Fruit fly (Drosophila melanogaster): ENCODE measurements around the gene btn.

The btn gene

dm6 chr3R:22613448-22613847, 27.0 kb upstream of the btn start, which contains the start of the genes CG31156 and mRRF2:
CG31156 (minus strand) TSS chr3R:22613656.
mRRF2 (plus strand) TSS chr3R:22613686.
- TF ChIP-seq CG8478 (optimal IDR thresholded peaks at IDR 0.05): no peak
- no peak for TF ChIP-seq CTCF (optimal IDR thresholded peaks at IDR 0.05)

DNA sequence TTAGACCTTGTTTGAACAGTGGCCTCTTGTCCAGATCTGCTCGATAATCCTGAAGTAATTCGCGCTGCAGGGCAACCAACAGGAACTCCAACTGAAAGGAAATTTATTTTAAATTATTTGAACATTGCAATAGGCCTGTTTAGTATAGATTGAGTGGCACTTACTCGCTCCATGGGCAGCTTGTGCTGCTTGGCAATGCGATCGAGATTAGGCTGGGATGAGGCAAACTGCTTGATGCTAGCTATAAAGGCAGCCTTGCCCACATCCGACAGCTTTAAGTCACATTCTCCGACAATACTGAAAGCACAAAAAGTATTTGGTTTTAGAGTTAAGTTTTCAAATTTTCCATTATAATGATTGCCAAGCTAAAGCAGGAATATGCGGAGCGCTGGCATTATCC, 22.8 kb upstream of the btn start, which contains the start of gene CG13843:
TSS of gene CG13843 (plus strand) at position 301 of the 400 bp plus-strand sequence.
- TF ChIP-seq CTCF (optimal IDR thresholded peaks at IDR 0.05) (no peak), CG8478 (optimal IDR thresholded peaks at IDR 0.05) (no peak)

DNA sequence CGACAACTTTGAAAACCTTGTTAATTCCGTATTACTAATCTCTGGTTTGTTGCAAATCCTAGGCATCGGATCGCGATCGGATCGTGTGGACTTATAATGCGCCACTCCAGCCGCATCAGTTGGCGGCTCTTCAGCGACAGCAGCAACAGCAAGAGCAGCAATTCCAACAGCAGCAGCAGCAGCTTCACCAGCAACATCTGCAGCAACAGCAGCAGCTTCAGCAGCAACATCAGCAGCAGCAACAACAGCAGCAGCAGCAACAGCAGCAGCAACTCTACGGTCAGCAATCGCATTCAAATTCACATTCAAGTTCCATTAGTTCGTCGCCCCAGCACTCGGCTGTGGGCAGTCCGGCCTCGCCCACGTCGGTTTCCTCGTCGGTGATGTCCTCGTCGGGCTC, 16.4 kb upstream of the btn start:
- TF ChIP-seq CG8478 (optimal IDR thresholded peaks at IDR 0.05) (no peak), CTCF (optimal IDR thresholded peaks at IDR 0.05) (no peak)

DNA sequence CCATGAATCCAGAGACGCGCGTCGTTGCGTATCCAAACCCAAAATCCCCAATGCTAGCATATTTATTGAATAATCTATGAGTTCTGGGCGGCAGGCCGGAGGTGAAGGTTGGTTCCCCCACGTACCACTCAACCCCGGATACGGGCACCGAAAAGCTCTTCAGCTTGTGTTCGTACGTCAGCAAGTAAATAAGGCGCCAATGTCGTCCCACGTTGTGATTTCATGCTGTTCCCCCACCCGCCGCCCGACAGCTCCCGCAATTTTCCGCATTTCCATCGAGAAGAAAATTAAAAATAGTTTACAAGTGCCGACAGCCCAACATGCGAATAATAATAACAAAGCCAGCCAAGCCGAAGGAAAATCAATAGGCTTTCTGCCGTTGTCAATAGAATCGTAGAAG, 12.3 kb upstream of the btn start:
- TF ChIP-seq CTCF (optimal IDR thresholded peaks at IDR 0.05) (no peak), CG8478 (optimal IDR thresholded peaks at IDR 0.05) (no peak)

DNA sequence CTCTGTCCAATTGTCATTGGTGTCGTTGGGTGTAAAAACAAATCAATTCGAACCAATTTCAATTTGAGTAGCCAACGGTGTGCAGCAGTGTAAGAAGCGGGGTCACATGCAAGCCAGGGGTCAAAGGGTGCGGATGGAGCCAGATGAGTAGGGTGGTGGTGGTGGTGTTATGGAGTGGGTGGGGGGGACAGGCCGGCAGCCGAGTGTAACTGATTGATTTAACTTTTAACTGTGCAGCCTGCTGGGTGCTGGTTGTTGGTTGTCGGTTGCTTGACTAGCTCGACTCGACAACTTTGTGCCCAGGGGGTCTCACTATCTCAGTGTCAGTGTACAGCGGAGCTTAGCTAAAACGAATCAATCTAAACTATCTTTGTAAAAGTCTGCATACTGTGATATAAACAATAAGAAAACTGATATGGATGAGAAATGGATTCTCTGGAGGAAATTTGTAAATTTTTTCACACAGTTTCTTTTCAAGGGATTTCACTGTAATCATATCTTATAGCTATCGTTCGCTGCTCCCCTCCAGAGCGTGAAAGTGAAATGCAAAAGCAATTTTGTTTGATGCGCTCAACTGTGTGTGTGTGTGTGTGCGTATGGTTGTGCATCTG, 11.0 kb upstream of the btn start:
- TF ChIP-seq CG8478 (optimal IDR thresholded peaks at IDR 0.05) (no peak), CTCF (optimal IDR thresholded peaks at IDR 0.05) (no peak)

DNA sequence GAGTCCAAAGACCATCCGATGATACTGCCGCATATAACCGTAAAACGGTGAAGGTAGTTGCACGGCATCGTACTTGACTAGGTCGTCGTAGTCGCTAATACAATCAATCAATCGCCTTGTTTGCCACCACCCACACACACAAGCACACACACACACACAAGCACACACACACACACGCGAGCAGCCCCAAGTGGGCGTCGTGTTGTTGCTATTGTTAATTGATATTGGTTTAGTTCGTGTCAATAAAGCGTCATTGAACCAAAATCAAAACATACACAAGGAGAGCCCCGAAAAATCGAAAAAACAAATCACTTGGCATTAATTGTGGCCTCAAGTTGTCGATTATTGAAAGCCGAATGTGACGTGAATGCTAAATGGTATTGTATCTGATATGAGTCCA, 10.0 kb upstream of the btn start:
- TF ChIP-seq CTCF (optimal IDR thresholded peaks at IDR 0.05) (no peak), CG8478 (optimal IDR thresholded peaks at IDR 0.05) (no peak)

dm6 chr3R:22595293-22595868, 9.0 kb upstream of the btn start:
- TF ChIP-seq CTCF (optimal IDR thresholded peaks at IDR 0.05) (no peak), CG8478 (optimal IDR thresholded peaks at IDR 0.05) (no peak)

DNA sequence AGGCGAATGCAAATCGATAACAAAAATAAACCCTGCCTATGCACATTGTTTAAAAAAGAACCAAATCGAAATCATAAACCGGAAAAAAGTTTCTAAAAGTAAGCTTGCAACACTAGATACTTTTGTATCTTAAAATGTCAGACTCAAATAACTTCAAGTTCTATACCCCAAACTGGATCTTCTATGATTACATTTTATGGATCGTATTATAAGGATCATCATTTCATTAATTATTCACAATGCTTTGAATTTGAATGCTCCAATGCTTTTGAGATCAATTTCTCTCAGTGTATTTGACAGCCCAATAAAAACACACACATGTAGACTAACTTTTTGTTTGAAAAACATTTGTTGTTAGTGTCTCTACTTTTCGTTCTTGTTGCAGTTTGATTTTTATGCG, 7.8 kb upstream of the btn start:
- TF ChIP-seq CTCF (optimal IDR thresholded peaks at IDR 0.05) (no peak), CG8478 (optimal IDR thresholded peaks at IDR 0.05) (no peak)

- TF ChIP-seq CTCF (optimal IDR thresholded peaks at IDR 0.05): no peak
- no peak for TF ChIP-seq CG8478 (optimal IDR thresholded peaks at IDR 0.05)
Observed at dm6 chr3R:22590668-22591275, 4.3 kb upstream of the btn start.

DNA sequence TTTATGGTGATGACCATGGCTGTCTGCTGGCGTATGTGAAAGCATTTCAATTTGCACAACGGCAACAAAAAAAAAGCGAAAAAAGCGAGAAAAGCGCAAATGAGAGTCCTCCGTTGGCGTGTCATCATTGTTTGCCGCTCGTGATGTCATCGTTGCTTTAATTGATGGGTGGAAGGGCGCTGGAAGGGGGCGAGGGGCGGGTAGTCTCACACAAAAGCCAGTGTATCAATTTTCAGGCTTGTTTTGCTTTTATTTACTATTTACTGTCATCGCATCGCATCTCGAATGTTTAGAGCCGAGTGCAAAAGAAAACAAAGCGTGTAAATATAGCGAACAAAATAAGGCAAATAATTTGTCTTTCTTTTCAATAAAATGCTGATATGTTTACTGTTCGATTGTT, 2.9 kb upstream of the btn start:
- TF ChIP-seq CG8478 (optimal IDR thresholded peaks at IDR 0.05): no peak
- no peak for TF ChIP-seq CTCF (optimal IDR thresholded peaks at IDR 0.05)

DNA sequence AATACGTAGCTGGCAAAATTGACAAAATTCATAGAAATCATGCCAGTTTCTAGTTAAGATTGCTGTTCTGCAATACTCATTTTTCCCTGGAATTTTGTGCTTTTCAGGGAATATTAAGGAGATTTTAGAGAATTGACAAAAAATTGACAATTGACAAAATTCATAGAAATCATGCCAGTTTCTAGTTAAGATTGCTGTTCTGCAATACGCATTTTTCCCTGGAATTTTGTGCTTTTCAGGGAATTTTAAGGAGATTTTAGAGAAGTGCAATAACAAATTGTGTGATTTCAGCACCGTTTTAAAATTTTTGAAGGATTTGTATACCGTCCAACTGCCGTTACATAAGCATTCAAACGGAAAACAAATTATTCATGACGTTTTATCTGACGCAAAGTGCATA, 2.3 kb upstream of the btn start:
- TF ChIP-seq CG8478 (optimal IDR thresholded peaks at IDR 0.05): no peak
- TF ChIP-seq CTCF (optimal IDR thresholded peaks at IDR 0.05): no peak

- no peak for TF ChIP-seq CTCF (optimal IDR thresholded peaks at IDR 0.05)
- TF ChIP-seq CG8478 (optimal IDR thresholded peaks at IDR 0.05): no peak
Observed at dm6 chr3R:22587419-22587963, 1.1 kb upstream of the btn start, which contains the start of gene Efa6. Efa6 (plus strand) TSS chr3R:22587755.

- no peak for TF ChIP-seq CG8478 (optimal IDR thresholded peaks at IDR 0.05)
- peak in 1 of 2 experiments; percentile 4 for TF ChIP-seq CTCF (optimal IDR thresholded peaks at IDR 0.05)
Observed at dm6 chr3R:22584582-22584981, 1.8 kb downstream of the btn start, which contains the start of the genes CG33107 and CG6937. CG33107 (minus strand) TSS chr3R:22584718. CG6937 (plus strand) TSS chr3R:22584773.

dm6 chr3R:22582981-22583380, 3.4 kb downstream of the btn start, which contains the start of gene Dph5:
Dph5 (minus strand) TSS chr3R:22583225.
- TF ChIP-seq CG8478 (optimal IDR thresholded peaks at IDR 0.05) (no peak), CTCF (optimal IDR thresholded peaks at IDR 0.05) (peak in 1 of 2 experiments; percentile 26)

DNA sequence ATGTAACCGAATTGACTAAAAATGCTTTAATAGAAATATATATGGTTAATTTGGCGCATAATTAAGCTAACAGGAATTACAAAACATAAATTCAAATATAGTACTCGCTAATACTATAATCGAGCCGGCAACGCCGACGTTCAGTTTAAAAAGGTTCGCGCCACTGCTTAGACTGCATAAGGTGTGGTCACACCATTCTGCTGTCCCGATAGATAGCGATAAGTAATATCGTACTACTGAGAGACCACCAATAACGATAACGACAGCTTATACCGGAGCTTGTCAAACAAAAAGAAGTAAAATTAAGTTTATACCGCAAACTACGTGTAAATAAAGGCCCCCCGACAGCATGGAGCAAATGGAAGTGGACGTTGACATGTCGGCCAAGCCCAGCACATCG, 5.9 kb downstream of the btn start, which contains the start of gene CSN6:
TSS of gene CSN6 (plus strand) at position 228 of the 400 bp plus-strand sequence.
- TF ChIP-seq CTCF (optimal IDR thresholded peaks at IDR 0.05): peak; percentile 50 to 57
- no peak for TF ChIP-seq CG8478 (optimal IDR thresholded peaks at IDR 0.05)
